Worm (Caenorhabditis elegans): ENCODE data around the gene C28H8.3.
A peak's percentile ranks its signal among the peaks of the same experiment; 100 is the strongest.

- no peak for TF ChIP-seq F49E8.2 (tag; optimal IDR thresholded peaks at IDR 0.05; ENCODE audit: borderline replicate concordance)
- no peak for TF ChIP-seq ama-1 (optimal IDR thresholded peaks at IDR 0.05)
- TF ChIP-seq spr-1 (tag; optimal IDR thresholded peaks at IDR 0.05), result no peak
- no peak for TF ChIP-seq pha-4 (GFP tag; IDR thresholded peaks at IDR 0.05)
- no peak for TF ChIP-seq pha-4 (tag; optimal IDR thresholded peaks at IDR 0.05)
- peak; percentile 62 for TF ChIP-seq hlh-30 (tag; optimal IDR thresholded peaks at IDR 0.05; ENCODE audit: insufficient read depth)
Observed at ce11 chrIII:5921067-5921678, 12.7 kb downstream of the C28H8.3 start.

All from whole organism, L4 larva.